Worm (Caenorhabditis elegans) whole organism, L4 larva: ENCODE data around the gene plx-2.

Source experiments
- F26F4.8 ChIP-seq: fragments of 200-800 bp; sonication (Bioruptor generic); conservative IDR thresholded peaks from 2 replicates; pipeline ENCODE4 v1.3.6; 2022; ENCODE audit warnings: missing genetic modification characterization, missing compliant biosample characterization
- F44E2.7 ChIP-seq: fragments of 200-800 bp; sonication (Bioruptor generic); IDR thresholded peaks from 2 replicates; pipeline ENCODE4 v2.1.2; 2022; ENCODE audit warnings: missing genetic modification characterization, missing compliant biosample characterization
- T20F7.1 ChIP-seq: fragments of 200-800 bp; sonication (Bioruptor generic); optimal IDR thresholded peaks from 2 replicates; lab custom pipeline; 2018; ENCODE audit warnings: mild to moderate bottlenecking, missing genetic modification characterization, missing compliant biosample characterization
- T26A8.4 ChIP-seq: fragments of 200-800 bp; sonication (Bioruptor generic); IDR thresholded peaks from 2 replicates; pipeline ENCODE4 v1.3.6; 2022; ENCODE audit warnings: missing genetic modification characterization, missing compliant biosample characterization
- Y48G9A.11 ChIP-seq: fragments of 200-800 bp; sonication (Bioruptor generic); IDR thresholded peaks from 2 replicates; pipeline ENCODE4 v1.3.6; 2022; ENCODE audit warnings: missing genetic modification reagents, missing genetic modification characterization, missing compliant biosample characterization
- ZK337.2 ChIP-seq: fragments of 200-800 bp; sonication (Bioruptor generic); IDR thresholded peaks from 2 replicates; pipeline ENCODE4 v1.3.6; 2022; ENCODE audit warnings: missing genetic modification reagents, missing genetic modification characterization, missing compliant biosample characterization
- aly-2 ChIP-seq: sonication (generic microtip); optimal IDR thresholded peaks from 2 replicates; lab custom pipeline; 2018; ENCODE audit warnings: missing biosample characterization, missing genetic modification characterization
- attf-4 ChIP-seq: sonication (generic microtip); optimal IDR thresholded peaks from 3 replicates; lab custom pipeline; 2017; ENCODE audit warnings: missing biosample characterization, missing genetic modification characterization
- ceh-20 ChIP-seq: fragments of 200-800 bp; sonication (Bioruptor generic); IDR thresholded peaks from 2 replicates; pipeline ENCODE4 v1.3.6; 2022; ENCODE audit warnings: missing genetic modification reagents, missing genetic modification characterization, missing compliant biosample characterization
- ceh-28 ChIP-seq: fragments of 150-350 bp; optimal IDR thresholded peaks from 2 replicates; lab custom pipeline; 2014; ENCODE audit warnings: missing biosample characterization, missing genetic modification reagents, missing genetic modification characterization
- ces-1 ChIP-seq: fragments of 150-350 bp; sonication (generic microtip); optimal IDR thresholded peaks from 4 replicates; lab custom pipeline; 2014; ENCODE audit warnings: missing biosample characterization, missing genetic modification reagents, missing genetic modification characterization
- cey-2 ChIP-seq: sonication (generic microtip); optimal IDR thresholded peaks from 3 replicates; lab custom pipeline; 2017; ENCODE audit warnings: missing genetic modification characterization, mild to moderate bottlenecking, missing compliant biosample characterization, antibody characterized with exemption, borderline replicate concordance; ENCODE audit not compliant: insufficient read depth
- ctbp-1 ChIP-seq: fragments of 200-800 bp; sonication (Bioruptor generic); IDR thresholded peaks from 2 replicates; pipeline ENCODE4 v1.3.6; 2022; ENCODE audit warnings: missing genetic modification reagents, missing genetic modification characterization, missing compliant biosample characterization
- daf-16 ChIP-seq, 3 experiments: sonication (generic microtip); optimal IDR thresholded peaks; 2 replicates each; lab custom pipeline; 2016 to 2017; ENCODE audit warnings: missing genetic modification characterization in 3 of 3, missing genetic modification reagents in 3 of 3, mild to moderate bottlenecking in 2 of 3, missing compliant biosample characterization in 2 of 3, missing biosample characterization in 1 of 3, moderate library complexity in 1 of 3
- daf-8 ChIP-seq: fragments of 200-800 bp; sonication (Bioruptor generic); IDR thresholded peaks from 2 replicates; pipeline ENCODE4 v1.3.6; 2022; ENCODE audit warnings: missing genetic modification characterization, missing compliant biosample characterization
- dmd-8 ChIP-seq: fragments of 200-800 bp; sonication (Bioruptor generic); IDR thresholded peaks from 2 replicates; pipeline ENCODE4 v1.3.6; 2022; ENCODE audit warnings: missing genetic modification characterization, missing compliant biosample characterization
- dve-1 ChIP-seq: sonication (generic microtip); optimal IDR thresholded peaks from 2 replicates; lab custom pipeline; 2017; ENCODE audit warnings: antibody characterized with exemption, mild to moderate bottlenecking, missing genetic modification characterization, missing compliant biosample characterization; ENCODE audit not compliant: insufficient read depth
- fkh-10 ChIP-seq: fragments of 150-350 bp; optimal IDR thresholded peaks from 2 replicates; lab custom pipeline; 2014; ENCODE audit warnings: missing biosample characterization, missing genetic modification reagents, missing genetic modification characterization
- gei-8 ChIP-seq: fragments of 200-800 bp; sonication (Bioruptor generic); optimal IDR thresholded peaks from 2 replicates; lab custom pipeline; 2018; ENCODE audit warnings: mild to moderate bottlenecking, missing genetic modification characterization, missing compliant biosample characterization
- lin-13 ChIP-seq: fragments of 150-350 bp; optimal IDR thresholded peaks from 2 replicates; lab custom pipeline; 2014; ENCODE audit warnings: missing biosample characterization, missing genetic modification reagents, missing genetic modification characterization
- lir-3 ChIP-seq: sonication (generic microtip); optimal IDR thresholded peaks from 2 replicates; lab custom pipeline; 2016; ENCODE audit warnings: mild to moderate bottlenecking, missing genetic modification characterization, missing compliant biosample characterization
- lsy-2 ChIP-seq, 2 experiments: fragments of 150-350 bp in 1 of 2; sonication (generic microtip) in 1 of 2; optimal IDR thresholded peaks; 2 replicates each; lab custom pipeline; 2014 to 2017; ENCODE audit warnings: missing biosample characterization in 2 of 2, missing genetic modification characterization in 2 of 2
- madf-5 ChIP-seq, 2 experiments: fragments of 200-800 bp; sonication (Bioruptor generic); IDR thresholded peaks; 2 replicates each; pipeline ENCODE4 v1.3.6; 2022; ENCODE audit warnings: missing compliant biosample characterization in 2 of 2, missing genetic modification characterization in 2 of 2
- madf-9 ChIP-seq: fragments of 200-800 bp; sonication (Bioruptor generic); conservative IDR thresholded peaks from 2 replicates; pipeline ENCODE4 v1.3.6; 2022; ENCODE audit warnings: missing genetic modification reagents, missing genetic modification characterization, missing compliant biosample characterization
- mdl-1 ChIP-seq, 2 experiments: fragments of 150-350 bp in 1 of 2; sonication (generic microtip) in 1 of 2; optimal IDR thresholded peaks; 2 replicates each; lab custom pipeline; 2014 to 2017; ENCODE audit warnings: missing biosample characterization in 2 of 2, missing genetic modification characterization in 2 of 2
- mep-1 ChIP-seq: fragments of 150-350 bp; sonication (generic microtip); optimal IDR thresholded peaks from 3 replicates; lab custom pipeline; 2014; ENCODE audit warnings: missing biosample characterization, missing genetic modification characterization
- mes-2 ChIP-seq: sonication (generic microtip); optimal IDR thresholded peaks from 2 replicates; lab custom pipeline; 2016; ENCODE audit warnings: missing genotype, mild to moderate bottlenecking, missing genetic modification characterization, missing compliant biosample characterization; ENCODE audit not compliant: poor library complexity, severe bottlenecking
- nhr-102 ChIP-seq: sonication (generic microtip); optimal IDR thresholded peaks from 2 replicates; lab custom pipeline; 2016; ENCODE audit warnings: mild to moderate bottlenecking, missing genetic modification characterization, moderate library complexity, missing compliant biosample characterization
- nhr-11 ChIP-seq: fragments of 150-350 bp; optimal IDR thresholded peaks from 2 replicates; lab custom pipeline; 2014; ENCODE audit warnings: missing biosample characterization, missing genetic modification characterization
- nhr-111 ChIP-seq: fragments of 200-800 bp; sonication (Bioruptor generic); optimal IDR thresholded peaks from 2 replicates; lab custom pipeline; 2018; ENCODE audit warnings: mild to moderate bottlenecking, missing genetic modification characterization, missing compliant biosample characterization
- nhr-25 ChIP-seq: sonication (generic microtip); optimal IDR thresholded peaks from 2 replicates; lab custom pipeline; 2017; ENCODE audit warnings: missing genetic modification characterization, mild to moderate bottlenecking, missing compliant biosample characterization, antibody characterized with exemption, moderate library complexity, borderline replicate concordance; ENCODE audit not compliant: insufficient read depth
- nhr-28 ChIP-seq: fragments of 150-350 bp; optimal IDR thresholded peaks from 2 replicates; lab custom pipeline; 2014; ENCODE audit warnings: missing biosample characterization, missing genetic modification characterization
- nhr-41 ChIP-seq: fragments of 200-800 bp; sonication (Bioruptor generic); IDR thresholded peaks from 2 replicates; pipeline ENCODE4 v1.3.6; 2022; ENCODE audit warnings: missing genetic modification reagents, missing genetic modification characterization, missing compliant biosample characterization
- nhr-6 ChIP-seq: fragments of 150-350 bp; optimal IDR thresholded peaks from 2 replicates; lab custom pipeline; 2014; ENCODE audit warnings: missing biosample characterization, missing genetic modification characterization
- nhr-76 ChIP-seq: fragments of 150-350 bp; optimal IDR thresholded peaks from 2 replicates; lab custom pipeline; 2014; ENCODE audit warnings: missing biosample characterization, missing genetic modification characterization
- pha-4 ChIP-seq, 2 experiments: fragments of 150-350 bp in 1 of 2; fragments of 200-800 bp in 1 of 2; sonication (Bioruptor generic) in 1 of 2; IDR thresholded peaks in 1 of 2; optimal IDR thresholded peaks in 1 of 2; 2 replicates each; pipeline versions ENCODE4 v1.3.6 to Lab custom; 2014 to 2022; ENCODE audit warnings: missing genetic modification characterization in 2 of 2, missing genetic modification reagents in 2 of 2, missing biosample characterization in 1 of 2, missing compliant biosample characterization in 1 of 2
- pqm-1 ChIP-seq: sonication (generic microtip); optimal IDR thresholded peaks from 2 replicates; lab custom pipeline; 2017; ENCODE audit warnings: missing biosample characterization, missing genetic modification characterization
- set-16 ChIP-seq: fragments of 200-800 bp; sonication (Bioruptor generic); IDR thresholded peaks from 2 replicates; pipeline ENCODE4 v1.3.6; 2022; ENCODE audit warnings: missing genetic modification reagents, missing genetic modification characterization, missing compliant biosample characterization
- snpc-1.2 ChIP-seq: fragments of 200-800 bp; sonication (Bioruptor generic); IDR thresholded peaks from 2 replicates; pipeline ENCODE4 v1.3.6; 2022; ENCODE audit warnings: missing genetic modification reagents, missing genetic modification characterization, missing compliant biosample characterization
- snpc-4 ChIP-seq: fragments of 150-350 bp; optimal IDR thresholded peaks from 2 replicates; lab custom pipeline; 2014; ENCODE audit warnings: missing biosample characterization, missing genetic modification characterization
- spr-1 ChIP-seq: sonication (generic microtip); optimal IDR thresholded peaks from 2 replicates; lab custom pipeline; 2016; ENCODE audit warnings: mild to moderate bottlenecking, missing genetic modification characterization, missing compliant biosample characterization
- unc-39 ChIP-seq: sonication (generic microtip); optimal IDR thresholded peaks from 2 replicates; lab custom pipeline; 2017; ENCODE audit warnings: missing biosample characterization, missing genetic modification characterization
- unc-62 ChIP-seq, 3 experiments: fragments of 150-350 bp in 1 of 3; sonication (generic microtip); optimal IDR thresholded peaks in 2 of 3; peaks in 1 of 3; 1 replicate in 1 of 3; 2 replicates in 2 of 3; lab custom pipeline; 2014 to 2017; ENCODE audit warnings: missing biosample characterization in 3 of 3, missing genetic modification characterization in 3 of 3, missing genetic modification reagents in 3 of 3, missing genotype in 1 of 3
- zag-1 ChIP-seq: fragments of 150-350 bp; optimal IDR thresholded peaks from 2 replicates; lab custom pipeline; 2014; ENCODE audit warnings: missing biosample characterization, missing genetic modification characterization
- zfp-2 ChIP-seq: sonication (generic microtip); optimal IDR thresholded peaks from 2 replicates; lab custom pipeline; 2016; ENCODE audit warnings: mild to moderate bottlenecking, missing genetic modification characterization, missing compliant biosample characterization
- zfp-3 ChIP-seq: fragments of 200-800 bp; sonication (Bioruptor generic); conservative IDR thresholded peaks from 2 replicates; pipeline ENCODE4 v1.3.6; 2022; ENCODE audit warnings: missing genetic modification reagents, missing genetic modification characterization, missing compliant biosample characterization
- zip-11 ChIP-seq: fragments of 200-800 bp; sonication (Bioruptor generic); IDR thresholded peaks from 2 replicates; pipeline ENCODE4 v1.3.6; 2022; ENCODE audit warnings: missing genetic modification characterization, missing compliant biosample characterization
- zip-2 ChIP-seq: fragments of 150-350 bp; optimal IDR thresholded peaks from 2 replicates; lab custom pipeline; 2014; ENCODE audit warnings: missing biosample characterization, missing genetic modification characterization

Gene plx-2

ce11 chrII:14406117-14406935 is 18.4 kb downstream of the plx-2 start:
- TF ChIP-seq attf-4 (tag; lab: Kevin White, UChicago) (no peak), nhr-28 (peak; percentile 0), T20F7.1 (GFP tag; lab: Kevin White, UChicago) (no peak), nhr-111 (GFP tag; lab: Kevin White, UChicago) (no peak), zfp-3 (GFP tag; lab: Robert Waterston, UW) (no peak), ZK337.2 (GFP tag; lab: Robert Waterston, UW) (no peak), F26F4.8 (GFP tag; lab: Robert Waterston, UW) (no peak), madf-5 (GFP tag; IDR thresholded peaks at IDR 0.05; lab: Robert Waterston, UW) (no peak), dve-1 (no peak), madf-9 (GFP tag; lab: Robert Waterston, UW) (no peak), nhr-11 (tag; lab: Kevin White, UChicago) (no peak), T26A8.4 (peak; percentile 66), zfp-2 (tag; lab: Kevin White, UChicago) (no peak), nhr-41 (no peak), pqm-1 (tag; lab: Kevin White, UChicago) (no peak), dmd-8 (GFP tag; lab: Robert Waterston, UW) (no peak), spr-1 (tag; lab: Kevin White, UChicago) (no peak), cey-2 (tag; lab: Kevin White, UChicago) (no peak), nhr-6 (tag; lab: Kevin White, UChicago) (no peak), zip-11 (GFP tag; lab: Robert Waterston, UW) (no peak), ceh-20 (no peak), daf-8 (GFP tag; lab: Robert Waterston, UW) (no peak), set-16 (peak; percentile 67; the same call in 1 of the 2 replicates), zip-2 (tag; lab: Kevin White, UChicago) (no peak), Y48G9A.11 (GFP tag; lab: Robert Waterston, UW) (no peak), lir-3 (tag; lab: Kevin White, UChicago) (no peak), daf-16 (GFP tag; optimal IDR thresholded peaks at IDR 0.05; lab: Kevin White, UChicago) (no peak), daf-16 (tag; optimal IDR thresholded peaks at IDR 0.05; lab: Kevin White, UChicago) (no peak), pha-4 (GFP tag; IDR thresholded peaks at IDR 0.05; lab: Robert Waterston, UW) (no peak; the same call in 1 of the 2 replicates), pha-4 (tag; optimal IDR thresholded peaks at IDR 0.05; lab: Kevin White, UChicago) (peak; percentile 83), snpc-1.2 (GFP tag; lab: Robert Waterston, UW) (no peak), fkh-10 (no peak), mdl-1 (tag; optimal IDR thresholded peaks at IDR 0.05; lab: Kevin White, UChicago) (no peak), unc-39 (tag; lab: Kevin White, UChicago) (no peak), lin-13 (no peak), unc-62 (GFP tag; optimal IDR thresholded peaks at IDR 0.05 in 1 of 2; lab: Kevin White, UChicago) (peak in 1 of 2 experiments; percentile 61), unc-62 (tag; optimal IDR thresholded peaks at IDR 0.05; lab: Kevin White, UChicago) (no peak), nhr-76 (tag; lab: Kevin White, UChicago) (no peak), mes-2 (tag; lab: Kevin White, UChicago) (no peak), nhr-25 (tag; lab: Kevin White, UChicago) (no peak), ces-1 (GFP tag; lab: Kevin White, UChicago) (no peak), nhr-102 (tag; lab: Kevin White, UChicago) (no peak), ctbp-1 (GFP tag; lab: Robert Waterston, UW) (no peak), gei-8 (GFP tag; lab: Kevin White, UChicago) (no peak), F44E2.7 (GFP tag; lab: Robert Waterston, UW) (no peak), aly-2 (no peak), ceh-28 (tag; lab: Kevin White, UChicago) (no peak), mep-1 (tag; lab: Kevin White, UChicago) (no peak), snpc-4 (tag; lab: Kevin White, UChicago) (no peak), lsy-2 (tag; optimal IDR thresholded peaks at IDR 0.05; lab: Kevin White, UChicago) (peak in 1 of 2 experiments; percentile 11), zag-1 (no peak)
